Worm (Caenorhabditis elegans) whole organism, L4 larva: ENCODE results near the gene dohh-1.

Source experiments
- F49E8.2 ChIP-seq: sonication (generic microtip); optimal IDR thresholded peaks from 2 replicates; lab custom pipeline; 2016; ENCODE audit warnings: missing compliant biosample characterization, mild to moderate bottlenecking, missing genetic modification characterization, borderline replicate concordance
- R02D3.7 ChIP-seq: fragments of 150-350 bp; sonication (generic microtip); optimal IDR thresholded peaks from 3 replicates; lab custom pipeline; 2014; ENCODE audit warnings: missing biosample characterization, missing genetic modification characterization
- T20F7.1 ChIP-seq: fragments of 200-800 bp; sonication (Bioruptor generic); optimal IDR thresholded peaks from 2 replicates; lab custom pipeline; 2018; ENCODE audit warnings: mild to moderate bottlenecking, missing genetic modification characterization, missing compliant biosample characterization
- T26A8.4 ChIP-seq: fragments of 200-800 bp; sonication (Bioruptor generic); IDR thresholded peaks from 2 replicates; pipeline ENCODE4 v1.3.6; 2022; ENCODE audit warnings: missing genetic modification characterization, missing compliant biosample characterization
- Y105C5A.15 ChIP-seq: fragments of 200-800 bp; sonication (Bioruptor generic); IDR thresholded peaks from 2 replicates; pipeline ENCODE4 v1.3.6; 2022; ENCODE audit warnings: missing genetic modification characterization, missing compliant biosample characterization
- Y48G9A.11 ChIP-seq: fragments of 200-800 bp; sonication (Bioruptor generic); IDR thresholded peaks from 2 replicates; pipeline ENCODE4 v1.3.6; 2022; ENCODE audit warnings: missing genetic modification reagents, missing genetic modification characterization, missing compliant biosample characterization
- Y5F2A.4 ChIP-seq: fragments of 200-800 bp; sonication (Bioruptor generic); optimal IDR thresholded peaks from 2 replicates; lab custom pipeline; 2018; ENCODE audit warnings: mild to moderate bottlenecking, missing genetic modification characterization, missing compliant biosample characterization
- ZK337.2 ChIP-seq: fragments of 200-800 bp; sonication (Bioruptor generic); IDR thresholded peaks from 2 replicates; pipeline ENCODE4 v1.3.6; 2022; ENCODE audit warnings: missing genetic modification reagents, missing genetic modification characterization, missing compliant biosample characterization
- ZK546.5 ChIP-seq, 2 experiments: sonication (generic microtip); optimal IDR thresholded peaks; 2 replicates each; lab custom pipeline; 2017; ENCODE audit warnings: missing biosample characterization in 2 of 2, missing genetic modification characterization in 2 of 2
- ama-1 ChIP-seq: fragments of 150-350 bp; optimal IDR thresholded peaks from 2 replicates; lab custom pipeline; 2014; ENCODE audit warnings: inconsistent platforms, mixed read lengths
- ceh-20 ChIP-seq: fragments of 200-800 bp; sonication (Bioruptor generic); IDR thresholded peaks from 2 replicates; pipeline ENCODE4 v1.3.6; 2022; ENCODE audit warnings: missing genetic modification reagents, missing genetic modification characterization, missing compliant biosample characterization
- ceh-32 ChIP-seq: sonication (generic microtip); optimal IDR thresholded peaks from 2 replicates; lab custom pipeline; 2016; ENCODE audit warnings: mild to moderate bottlenecking, missing genetic modification characterization, missing compliant biosample characterization; ENCODE audit not compliant: poor library complexity
- ceh-44 ChIP-seq: fragments of 200-800 bp; sonication (Bioruptor generic); IDR thresholded peaks from 2 replicates; pipeline ENCODE4 v1.3.6; 2022; ENCODE audit warnings: missing genetic modification reagents, missing genetic modification characterization, missing compliant biosample characterization
- ceh-62 ChIP-seq: sonication (generic microtip); optimal IDR thresholded peaks from 2 replicates; lab custom pipeline; 2017; ENCODE audit warnings: missing biosample characterization, missing genetic modification characterization
- ces-1 ChIP-seq: fragments of 150-350 bp; sonication (generic microtip); optimal IDR thresholded peaks from 4 replicates; lab custom pipeline; 2014; ENCODE audit warnings: missing biosample characterization, missing genetic modification reagents, missing genetic modification characterization
- daf-12 ChIP-seq: fragments of 150-350 bp; optimal IDR thresholded peaks from 2 replicates; lab custom pipeline; 2014; ENCODE audit warnings: missing biosample characterization, missing genetic modification reagents, missing genetic modification characterization
- daf-19 ChIP-seq: fragments of 200-800 bp; sonication (Bioruptor generic); conservative IDR thresholded peaks from 2 replicates; pipeline ENCODE4 v1.3.6; 2022; ENCODE audit warnings: missing genetic modification characterization, missing compliant biosample characterization
- daf-8 ChIP-seq: fragments of 200-800 bp; sonication (Bioruptor generic); IDR thresholded peaks from 2 replicates; pipeline ENCODE4 v1.3.6; 2022; ENCODE audit warnings: missing genetic modification characterization, missing compliant biosample characterization
- dmd-6 ChIP-seq: fragments of 200-800 bp; sonication (Bioruptor generic); IDR thresholded peaks from 2 replicates; pipeline ENCODE4 v1.3.6; 2022; ENCODE audit warnings: missing genetic modification reagents, missing genetic modification characterization, missing compliant biosample characterization
- dmd-8 ChIP-seq: fragments of 200-800 bp; sonication (Bioruptor generic); IDR thresholded peaks from 2 replicates; pipeline ENCODE4 v1.3.6; 2022; ENCODE audit warnings: missing genetic modification characterization, missing compliant biosample characterization
- dpl-1 ChIP-seq: fragments of 150-350 bp; optimal IDR thresholded peaks from 2 replicates; lab custom pipeline; 2014; ENCODE audit warnings: missing biosample characterization, missing genetic modification reagents, missing genetic modification characterization
- duxl-1 ChIP-seq: sonication (generic microtip); optimal IDR thresholded peaks from 2 replicates; lab custom pipeline; 2016; ENCODE audit warnings: mild to moderate bottlenecking, missing genetic modification characterization, moderate library complexity, missing compliant biosample characterization; ENCODE audit not compliant: poor library complexity
- egl-27 ChIP-seq: sonication (generic microtip); optimal IDR thresholded peaks from 3 replicates; lab custom pipeline; 2017; ENCODE audit warnings: missing biosample characterization, missing genetic modification reagents, missing genetic modification characterization
- fos-1 ChIP-seq: fragments of 150-350 bp; optimal IDR thresholded peaks from 2 replicates; lab custom pipeline; 2014; ENCODE audit warnings: missing biosample characterization, missing genetic modification characterization
- hif-1 ChIP-seq, 2 experiments: sonication (generic microtip); optimal IDR thresholded peaks; 2 replicates each; lab custom pipeline; 2016 to 2017; ENCODE audit warnings: missing compliant biosample characterization in 2 of 2, missing genetic modification characterization in 2 of 2, missing genetic modification reagents in 2 of 2, missing genotype in 2 of 2, mild to moderate bottlenecking in 1 of 2
- hlh-11 ChIP-seq: fragments of 200-800 bp; sonication (Bioruptor generic); optimal IDR thresholded peaks from 2 replicates; lab custom pipeline; 2018; ENCODE audit warnings: mild to moderate bottlenecking, missing genetic modification characterization, missing compliant biosample characterization
- jun-1 ChIP-seq: fragments of 150-350 bp; optimal IDR thresholded peaks from 2 replicates; lab custom pipeline; 2014; ENCODE audit warnings: missing biosample characterization, missing genetic modification reagents, missing genetic modification characterization
- lin-1 ChIP-seq: fragments of 200-800 bp; sonication (Bioruptor generic); IDR thresholded peaks from 2 replicates; pipeline ENCODE4 v1.3.6; 2022; ENCODE audit warnings: missing genetic modification reagents, missing genetic modification characterization, missing compliant biosample characterization
- lin-15B ChIP-seq: fragments of 150-350 bp; sonication (generic microtip); optimal IDR thresholded peaks from 3 replicates; lab custom pipeline; 2014; ENCODE audit warnings: missing biosample characterization, missing genetic modification characterization
- lin-29 ChIP-seq: fragments of 200-800 bp; sonication (Bioruptor generic); IDR thresholded peaks from 2 replicates; pipeline ENCODE4 v1.3.6; 2022; ENCODE audit warnings: missing genetic modification reagents, missing genetic modification characterization, missing compliant biosample characterization
- lin-39 ChIP-seq: fragments of 150-350 bp; optimal IDR thresholded peaks from 2 replicates; lab custom pipeline; 2014; ENCODE audit warnings: missing biosample characterization, missing genetic modification reagents, missing genetic modification characterization
- lir-3 ChIP-seq: sonication (generic microtip); optimal IDR thresholded peaks from 2 replicates; lab custom pipeline; 2016; ENCODE audit warnings: mild to moderate bottlenecking, missing genetic modification characterization, missing compliant biosample characterization
- madf-9 ChIP-seq: fragments of 200-800 bp; sonication (Bioruptor generic); conservative IDR thresholded peaks from 2 replicates; pipeline ENCODE4 v1.3.6; 2022; ENCODE audit warnings: missing genetic modification reagents, missing genetic modification characterization, missing compliant biosample characterization
- mep-1 ChIP-seq: fragments of 150-350 bp; sonication (generic microtip); optimal IDR thresholded peaks from 3 replicates; lab custom pipeline; 2014; ENCODE audit warnings: missing biosample characterization, missing genetic modification characterization
- mxl-3 ChIP-seq: fragments of 200-800 bp; sonication (Bioruptor generic); optimal IDR thresholded peaks from 2 replicates; lab custom pipeline; 2018; ENCODE audit warnings: mild to moderate bottlenecking, missing genetic modification characterization, missing compliant biosample characterization
- nhr-10 ChIP-seq: fragments of 150-350 bp; optimal IDR thresholded peaks from 2 replicates; lab custom pipeline; 2014; ENCODE audit warnings: missing biosample characterization, missing genetic modification characterization
- nhr-237 ChIP-seq: sonication (generic microtip); optimal IDR thresholded peaks from 2 replicates; lab custom pipeline; 2017; ENCODE audit warnings: missing biosample characterization, missing genetic modification characterization
- nhr-28 ChIP-seq: fragments of 150-350 bp; optimal IDR thresholded peaks from 2 replicates; lab custom pipeline; 2014; ENCODE audit warnings: missing biosample characterization, missing genetic modification characterization
- nhr-41 ChIP-seq: fragments of 200-800 bp; sonication (Bioruptor generic); IDR thresholded peaks from 2 replicates; pipeline ENCODE4 v1.3.6; 2022; ENCODE audit warnings: missing genetic modification reagents, missing genetic modification characterization, missing compliant biosample characterization
- nhr-42 ChIP-seq: fragments of 200-800 bp; sonication (Bioruptor generic); IDR thresholded peaks from 2 replicates; pipeline ENCODE4 v1.3.6; 2022; ENCODE audit warnings: missing genetic modification characterization, missing compliant biosample characterization
- nhr-48 ChIP-seq: sonication (generic microtip); optimal IDR thresholded peaks from 2 replicates; lab custom pipeline; 2016; ENCODE audit warnings: mild to moderate bottlenecking, missing genetic modification characterization, missing compliant biosample characterization
- nhr-6 ChIP-seq: fragments of 150-350 bp; optimal IDR thresholded peaks from 2 replicates; lab custom pipeline; 2014; ENCODE audit warnings: missing biosample characterization, missing genetic modification characterization
- rbr-2 ChIP-seq: sonication (generic microtip); optimal IDR thresholded peaks from 2 replicates; lab custom pipeline; 2016; ENCODE audit warnings: missing genotype, missing genetic modification characterization, missing compliant biosample characterization
- saeg-2 ChIP-seq: fragments of 200-800 bp; sonication (Bioruptor generic); IDR thresholded peaks from 2 replicates; pipeline ENCODE4 v1.3.6; 2022; ENCODE audit warnings: missing genetic modification reagents, missing genetic modification characterization, missing compliant biosample characterization
- skn-1 ChIP-seq: fragments of 150-350 bp; optimal IDR thresholded peaks from 2 replicates; lab custom pipeline; 2014; ENCODE audit warnings: missing biosample characterization, missing genetic modification characterization
- snpc-1.2 ChIP-seq: fragments of 200-800 bp; sonication (Bioruptor generic); IDR thresholded peaks from 2 replicates; pipeline ENCODE4 v1.3.6; 2022; ENCODE audit warnings: missing genetic modification reagents, missing genetic modification characterization, missing compliant biosample characterization
- tag-97 ChIP-seq: fragments of 200-800 bp; sonication (Bioruptor generic); IDR thresholded peaks from 2 replicates; pipeline ENCODE4 v1.3.6; 2022; ENCODE audit warnings: missing genetic modification characterization, missing compliant biosample characterization
- vab-7 ChIP-seq: fragments of 200-800 bp; sonication (Bioruptor generic); IDR thresholded peaks from 2 replicates; pipeline ENCODE4 v1.3.6; 2022; ENCODE audit warnings: missing genetic modification reagents, missing genetic modification characterization, missing compliant biosample characterization
- zfp-3 ChIP-seq: fragments of 200-800 bp; sonication (Bioruptor generic); conservative IDR thresholded peaks from 2 replicates; pipeline ENCODE4 v1.3.6; 2022; ENCODE audit warnings: missing genetic modification reagents, missing genetic modification characterization, missing compliant biosample characterization
- zip-11 ChIP-seq: fragments of 200-800 bp; sonication (Bioruptor generic); IDR thresholded peaks from 2 replicates; pipeline ENCODE4 v1.3.6; 2022; ENCODE audit warnings: missing genetic modification characterization, missing compliant biosample characterization
- ztf-11 ChIP-seq: fragments of 150-350 bp; optimal IDR thresholded peaks from 2 replicates; lab custom pipeline; 2014; ENCODE audit warnings: missing biosample characterization, missing genetic modification characterization

dohh-1 gene

ce11 chrII:10541923-10542486 lies 37.8 kb upstream of the dohh-1 start, which contains the start of gene pro-1:
Gene pro-1, minus strand, starts transcription at chrII:10541996.
- TF ChIP-seq zip-11 (GFP tag; lab: Robert Waterston, UW): peak; percentile 35; the same call in 1 of the 2 replicates
- peak; percentile 50; the same call in 1 of the 2 replicates for TF ChIP-seq Y105C5A.15 (GFP tag; lab: Robert Waterston, UW)
- TF ChIP-seq duxl-1 (tag; lab: Kevin White, UChicago): peak; percentile 83
- no peak for TF ChIP-seq ceh-62
- no peak for TF ChIP-seq lin-39 (tag; lab: Kevin White, UChicago)
- TF ChIP-seq ama-1: peak; percentile 92
- no peak for TF ChIP-seq lir-3 (tag; lab: Kevin White, UChicago)
- no peak for TF ChIP-seq ztf-11
- TF ChIP-seq ZK546.5 (tag; optimal IDR thresholded peaks at IDR 0.05; lab: Kevin White, UChicago): no peak
- TF ChIP-seq tag-97: peak; percentile 72; the same call in 1 of the 2 replicates
- peak; percentile 34 for TF ChIP-seq jun-1 (tag; lab: Kevin White, UChicago)
- no peak for TF ChIP-seq ceh-44 (GFP tag; lab: Robert Waterston, UW)
- TF ChIP-seq ceh-32: no peak
- TF ChIP-seq ZK337.2 (GFP tag; lab: Robert Waterston, UW): peak; percentile 68; the same call in 1 of the 2 replicates
- TF ChIP-seq saeg-2 (GFP tag; lab: Robert Waterston, UW): peak; percentile 83
- TF ChIP-seq T20F7.1 (GFP tag; lab: Kevin White, UChicago): peak; percentile 83
- peak; percentile 76 for TF ChIP-seq nhr-6 (tag; lab: Kevin White, UChicago)
- peak; percentile 98 for TF ChIP-seq mep-1 (tag; lab: Kevin White, UChicago)
- peak; percentile 95 for TF ChIP-seq T26A8.4
- TF ChIP-seq rbr-2 (tag; lab: Kevin White, UChicago): peak; percentile 62
- no peak for TF ChIP-seq madf-9 (GFP tag; lab: Robert Waterston, UW)
- peak; percentile 66; the same call in 1 of the 2 replicates for TF ChIP-seq nhr-41
- peak; percentile 22 for TF ChIP-seq nhr-48 (tag; lab: Kevin White, UChicago)
- no peak for TF ChIP-seq nhr-237 (tag; lab: Kevin White, UChicago)
- TF ChIP-seq mxl-3 (GFP tag; lab: Kevin White, UChicago): no peak
- peak; percentile 58 for TF ChIP-seq dpl-1
- TF ChIP-seq ceh-20: peak; percentile 92
- no peak for TF ChIP-seq skn-1 (tag; lab: Kevin White, UChicago)
- TF ChIP-seq snpc-1.2 (GFP tag; lab: Robert Waterston, UW): peak; percentile 85
- no peak for TF ChIP-seq nhr-10 (tag; lab: Kevin White, UChicago)
- peak in 1 of 2 experiments; percentile 84 for TF ChIP-seq hif-1 (tag; optimal IDR thresholded peaks at IDR 0.05; lab: Kevin White, UChicago)
- TF ChIP-seq zfp-3 (GFP tag; lab: Robert Waterston, UW): peak; percentile 94
- peak; percentile 80 for TF ChIP-seq R02D3.7 (tag; lab: Kevin White, UChicago)
- TF ChIP-seq nhr-28 (tag; lab: Kevin White, UChicago): peak; percentile 47
- no peak for TF ChIP-seq egl-27 (tag; lab: Kevin White, UChicago)
- TF ChIP-seq nhr-42 (GFP tag; lab: Robert Waterston, UW): peak; percentile 78
- TF ChIP-seq daf-12 (tag; lab: Kevin White, UChicago): no peak
- peak; percentile 54 for TF ChIP-seq dmd-6 (GFP tag; lab: Robert Waterston, UW)
- TF ChIP-seq vab-7 (GFP tag; lab: Robert Waterston, UW): 0 out of 2 replicates have a peak, but pooled peaks have one; percentile 68
- TF ChIP-seq fos-1 (tag; lab: Kevin White, UChicago): peak; percentile 60
- peak; percentile 78 for TF ChIP-seq daf-19
- TF ChIP-seq ces-1 (GFP tag; lab: Kevin White, UChicago): no peak
- no peak for TF ChIP-seq daf-8 (GFP tag; lab: Robert Waterston, UW)
- 0 out of 2 replicates have a peak, but pooled peaks have one; percentile 39 for TF ChIP-seq dmd-8 (GFP tag; lab: Robert Waterston, UW)
- TF ChIP-seq Y5F2A.4 (GFP tag; lab: Kevin White, UChicago): no peak
- TF ChIP-seq lin-29 (GFP tag; lab: Robert Waterston, UW): peak; percentile 89
- TF ChIP-seq lin-1: peak; percentile 72
- TF ChIP-seq hlh-11 (tag; lab: Kevin White, UChicago): peak; percentile 76
- TF ChIP-seq F49E8.2 (tag; lab: Kevin White, UChicago): no peak
- TF ChIP-seq lin-15B (tag; lab: Kevin White, UChicago): no peak
- peak; percentile 56; the same call in 1 of the 2 replicates for TF ChIP-seq Y48G9A.11 (GFP tag; lab: Robert Waterston, UW)
